Worm (Caenorhabditis elegans) whole organism, L4 larva: ENCODE measurements around the gene F54H5.5.

Experiments
- D1046.2 ChIP-seq: fragments of 200-800 bp; sonication (Bioruptor generic); IDR thresholded peaks from 2 replicates; pipeline ENCODE4 v1.3.6; 2022; ENCODE audit warnings: missing genetic modification characterization, missing compliant biosample characterization
- F37D6.2 ChIP-seq: sonication (generic microtip); optimal IDR thresholded peaks from 2 replicates; lab custom pipeline; 2016; ENCODE audit warnings: mild to moderate bottlenecking, missing genetic modification characterization, missing compliant biosample characterization
- F44E2.7 ChIP-seq: fragments of 200-800 bp; sonication (Bioruptor generic); IDR thresholded peaks from 2 replicates; pipeline ENCODE4 v2.1.2; 2022; ENCODE audit warnings: missing genetic modification characterization, missing compliant biosample characterization
- T26A8.4 ChIP-seq: fragments of 200-800 bp; sonication (Bioruptor generic); IDR thresholded peaks from 2 replicates; pipeline ENCODE4 v1.3.6; 2022; ENCODE audit warnings: missing genetic modification characterization, missing compliant biosample characterization
- aha-1 ChIP-seq: fragments of 150-350 bp; peaks from one replicate; lab custom pipeline; 2014; ENCODE audit warnings: missing biosample characterization, missing genetic modification characterization
- aly-2 ChIP-seq: sonication (generic microtip); optimal IDR thresholded peaks from 2 replicates; lab custom pipeline; 2018; ENCODE audit warnings: missing biosample characterization, missing genetic modification characterization
- arid-1 ChIP-seq: fragments of 200-800 bp; sonication (Bioruptor generic); conservative IDR thresholded peaks from 2 replicates; pipeline ENCODE4 v1.3.6; 2022; ENCODE audit warnings: missing genetic modification reagents, missing genetic modification characterization, missing compliant biosample characterization
- ceh-20 ChIP-seq: fragments of 200-800 bp; sonication (Bioruptor generic); IDR thresholded peaks from 2 replicates; pipeline ENCODE4 v1.3.6; 2022; ENCODE audit warnings: missing genetic modification reagents, missing genetic modification characterization, missing compliant biosample characterization
- ceh-28 ChIP-seq: fragments of 150-350 bp; optimal IDR thresholded peaks from 2 replicates; lab custom pipeline; 2014; ENCODE audit warnings: missing biosample characterization, missing genetic modification reagents, missing genetic modification characterization
- ceh-32 ChIP-seq: sonication (generic microtip); optimal IDR thresholded peaks from 2 replicates; lab custom pipeline; 2016; ENCODE audit warnings: mild to moderate bottlenecking, missing genetic modification characterization, missing compliant biosample characterization; ENCODE audit not compliant: poor library complexity
- ceh-44 ChIP-seq: fragments of 200-800 bp; sonication (Bioruptor generic); IDR thresholded peaks from 2 replicates; pipeline ENCODE4 v1.3.6; 2022; ENCODE audit warnings: missing genetic modification reagents, missing genetic modification characterization, missing compliant biosample characterization
- ces-1 ChIP-seq: fragments of 150-350 bp; sonication (generic microtip); optimal IDR thresholded peaks from 4 replicates; lab custom pipeline; 2014; ENCODE audit warnings: missing biosample characterization, missing genetic modification reagents, missing genetic modification characterization
- cey-2 ChIP-seq: sonication (generic microtip); optimal IDR thresholded peaks from 3 replicates; lab custom pipeline; 2017; ENCODE audit warnings: missing genetic modification characterization, mild to moderate bottlenecking, missing compliant biosample characterization, antibody characterized with exemption, borderline replicate concordance; ENCODE audit not compliant: insufficient read depth
- daf-16 ChIP-seq, 3 experiments: sonication (generic microtip); optimal IDR thresholded peaks; 2 replicates each; lab custom pipeline; 2016 to 2017; ENCODE audit warnings: missing genetic modification characterization in 3 of 3, missing genetic modification reagents in 3 of 3, mild to moderate bottlenecking in 2 of 3, missing compliant biosample characterization in 2 of 3, missing biosample characterization in 1 of 3, moderate library complexity in 1 of 3
- daf-19 ChIP-seq: fragments of 200-800 bp; sonication (Bioruptor generic); conservative IDR thresholded peaks from 2 replicates; pipeline ENCODE4 v1.3.6; 2022; ENCODE audit warnings: missing genetic modification characterization, missing compliant biosample characterization
- daf-8 ChIP-seq: fragments of 200-800 bp; sonication (Bioruptor generic); IDR thresholded peaks from 2 replicates; pipeline ENCODE4 v1.3.6; 2022; ENCODE audit warnings: missing genetic modification characterization, missing compliant biosample characterization
- dmd-8 ChIP-seq: fragments of 200-800 bp; sonication (Bioruptor generic); IDR thresholded peaks from 2 replicates; pipeline ENCODE4 v1.3.6; 2022; ENCODE audit warnings: missing genetic modification characterization, missing compliant biosample characterization
- dpl-1 ChIP-seq: fragments of 150-350 bp; optimal IDR thresholded peaks from 2 replicates; lab custom pipeline; 2014; ENCODE audit warnings: missing biosample characterization, missing genetic modification reagents, missing genetic modification characterization
- egl-43 ChIP-seq: fragments of 200-800 bp; sonication (Bioruptor generic); IDR thresholded peaks from 2 replicates; pipeline ENCODE4 v1.3.6; 2022; ENCODE audit warnings: missing genetic modification reagents, missing genetic modification characterization, missing compliant biosample characterization
- fkh-10 ChIP-seq: fragments of 150-350 bp; optimal IDR thresholded peaks from 2 replicates; lab custom pipeline; 2014; ENCODE audit warnings: missing biosample characterization, missing genetic modification reagents, missing genetic modification characterization
- hif-1 ChIP-seq, 2 experiments: sonication (generic microtip); optimal IDR thresholded peaks; 2 replicates each; lab custom pipeline; 2016 to 2017; ENCODE audit warnings: missing compliant biosample characterization in 2 of 2, missing genetic modification characterization in 2 of 2, missing genetic modification reagents in 2 of 2, missing genotype in 2 of 2, mild to moderate bottlenecking in 1 of 2
- hlh-11 ChIP-seq: fragments of 200-800 bp; sonication (Bioruptor generic); optimal IDR thresholded peaks from 2 replicates; lab custom pipeline; 2018; ENCODE audit warnings: mild to moderate bottlenecking, missing genetic modification characterization, missing compliant biosample characterization
- lim-7 ChIP-seq: fragments of 200-800 bp; sonication (Bioruptor generic); IDR thresholded peaks from 2 replicates; pipeline ENCODE4 v1.3.6; 2022; ENCODE audit warnings: missing genetic modification characterization, missing compliant biosample characterization
- lin-13 ChIP-seq: fragments of 150-350 bp; optimal IDR thresholded peaks from 2 replicates; lab custom pipeline; 2014; ENCODE audit warnings: missing biosample characterization, missing genetic modification reagents, missing genetic modification characterization
- lin-29 ChIP-seq: fragments of 200-800 bp; sonication (Bioruptor generic); IDR thresholded peaks from 2 replicates; pipeline ENCODE4 v1.3.6; 2022; ENCODE audit warnings: missing genetic modification reagents, missing genetic modification characterization, missing compliant biosample characterization
- lin-38 ChIP-seq: fragments of 200-800 bp; sonication (Bioruptor generic); IDR thresholded peaks from 2 replicates; pipeline ENCODE4 v1.3.6; 2022; ENCODE audit warnings: missing genetic modification reagents, missing genetic modification characterization, missing compliant biosample characterization
- lin-39 ChIP-seq: fragments of 150-350 bp; optimal IDR thresholded peaks from 2 replicates; lab custom pipeline; 2014; ENCODE audit warnings: missing biosample characterization, missing genetic modification reagents, missing genetic modification characterization
- lir-3 ChIP-seq: sonication (generic microtip); optimal IDR thresholded peaks from 2 replicates; lab custom pipeline; 2016; ENCODE audit warnings: mild to moderate bottlenecking, missing genetic modification characterization, missing compliant biosample characterization
- lsy-2 ChIP-seq, 2 experiments: fragments of 150-350 bp in 1 of 2; sonication (generic microtip) in 1 of 2; optimal IDR thresholded peaks; 2 replicates each; lab custom pipeline; 2014 to 2017; ENCODE audit warnings: missing biosample characterization in 2 of 2, missing genetic modification characterization in 2 of 2
- mdl-1 ChIP-seq, 2 experiments: fragments of 150-350 bp in 1 of 2; sonication (generic microtip) in 1 of 2; optimal IDR thresholded peaks; 2 replicates each; lab custom pipeline; 2014 to 2017; ENCODE audit warnings: missing biosample characterization in 2 of 2, missing genetic modification characterization in 2 of 2
- mes-2 ChIP-seq: sonication (generic microtip); optimal IDR thresholded peaks from 2 replicates; lab custom pipeline; 2016; ENCODE audit warnings: missing genotype, mild to moderate bottlenecking, missing genetic modification characterization, missing compliant biosample characterization; ENCODE audit not compliant: poor library complexity, severe bottlenecking
- nhr-102 ChIP-seq: sonication (generic microtip); optimal IDR thresholded peaks from 2 replicates; lab custom pipeline; 2016; ENCODE audit warnings: mild to moderate bottlenecking, missing genetic modification characterization, moderate library complexity, missing compliant biosample characterization
- nhr-111 ChIP-seq: fragments of 200-800 bp; sonication (Bioruptor generic); optimal IDR thresholded peaks from 2 replicates; lab custom pipeline; 2018; ENCODE audit warnings: mild to moderate bottlenecking, missing genetic modification characterization, missing compliant biosample characterization
- nhr-25 ChIP-seq: sonication (generic microtip); optimal IDR thresholded peaks from 2 replicates; lab custom pipeline; 2017; ENCODE audit warnings: missing genetic modification characterization, mild to moderate bottlenecking, missing compliant biosample characterization, antibody characterized with exemption, moderate library complexity, borderline replicate concordance; ENCODE audit not compliant: insufficient read depth
- nhr-28 ChIP-seq: fragments of 150-350 bp; optimal IDR thresholded peaks from 2 replicates; lab custom pipeline; 2014; ENCODE audit warnings: missing biosample characterization, missing genetic modification characterization
- pha-4 ChIP-seq, 2 experiments: fragments of 150-350 bp in 1 of 2; fragments of 200-800 bp in 1 of 2; sonication (Bioruptor generic) in 1 of 2; IDR thresholded peaks in 1 of 2; optimal IDR thresholded peaks in 1 of 2; 2 replicates each; pipeline versions ENCODE4 v1.3.6 to Lab custom; 2014 to 2022; ENCODE audit warnings: missing genetic modification characterization in 2 of 2, missing genetic modification reagents in 2 of 2, missing biosample characterization in 1 of 2, missing compliant biosample characterization in 1 of 2
- php-3 ChIP-seq: fragments of 200-800 bp; sonication (Bioruptor generic); IDR thresholded peaks from 2 replicates; pipeline ENCODE4 v1.3.6; 2022; ENCODE audit warnings: missing genetic modification reagents, missing genetic modification characterization, missing compliant biosample characterization
- saeg-2 ChIP-seq: fragments of 200-800 bp; sonication (Bioruptor generic); IDR thresholded peaks from 2 replicates; pipeline ENCODE4 v1.3.6; 2022; ENCODE audit warnings: missing genetic modification reagents, missing genetic modification characterization, missing compliant biosample characterization
- sdz-12 ChIP-seq: fragments of 200-800 bp; sonication (Bioruptor generic); optimal IDR thresholded peaks from 2 replicates; lab custom pipeline; 2018; ENCODE audit warnings: mild to moderate bottlenecking, missing genetic modification characterization, missing compliant biosample characterization
- skn-1 ChIP-seq: fragments of 150-350 bp; optimal IDR thresholded peaks from 2 replicates; lab custom pipeline; 2014; ENCODE audit warnings: missing biosample characterization, missing genetic modification characterization
- spr-1 ChIP-seq: sonication (generic microtip); optimal IDR thresholded peaks from 2 replicates; lab custom pipeline; 2016; ENCODE audit warnings: mild to moderate bottlenecking, missing genetic modification characterization, missing compliant biosample characterization
- tra-1 ChIP-seq: fragments of 200-800 bp; sonication (Bioruptor generic); IDR thresholded peaks from 2 replicates; pipeline ENCODE4 v1.3.6; 2022; ENCODE audit warnings: missing genetic modification reagents, missing genetic modification characterization, missing compliant biosample characterization
- unc-130 ChIP-seq: sonication (generic microtip); optimal IDR thresholded peaks from 2 replicates; lab custom pipeline; 2016; ENCODE audit warnings: missing genetic modification reagents, missing genetic modification characterization, missing compliant biosample characterization
- unc-39 ChIP-seq: sonication (generic microtip); optimal IDR thresholded peaks from 2 replicates; lab custom pipeline; 2017; ENCODE audit warnings: missing biosample characterization, missing genetic modification characterization
- vab-7 ChIP-seq: fragments of 200-800 bp; sonication (Bioruptor generic); IDR thresholded peaks from 2 replicates; pipeline ENCODE4 v1.3.6; 2022; ENCODE audit warnings: missing genetic modification reagents, missing genetic modification characterization, missing compliant biosample characterization
- zag-1 ChIP-seq: fragments of 150-350 bp; optimal IDR thresholded peaks from 2 replicates; lab custom pipeline; 2014; ENCODE audit warnings: missing biosample characterization, missing genetic modification characterization
- zfp-3 ChIP-seq: fragments of 200-800 bp; sonication (Bioruptor generic); conservative IDR thresholded peaks from 2 replicates; pipeline ENCODE4 v1.3.6; 2022; ENCODE audit warnings: missing genetic modification reagents, missing genetic modification characterization, missing compliant biosample characterization
- zip-11 ChIP-seq: fragments of 200-800 bp; sonication (Bioruptor generic); IDR thresholded peaks from 2 replicates; pipeline ENCODE4 v1.3.6; 2022; ENCODE audit warnings: missing genetic modification characterization, missing compliant biosample characterization
- zip-2 ChIP-seq: fragments of 150-350 bp; optimal IDR thresholded peaks from 2 replicates; lab custom pipeline; 2014; ENCODE audit warnings: missing biosample characterization, missing genetic modification characterization
- ztf-7 ChIP-seq: fragments of 150-350 bp; optimal IDR thresholded peaks from 2 replicates; lab custom pipeline; 2014; ENCODE audit warnings: missing biosample characterization, missing genetic modification characterization

Gene F54H5.5

ce11 chrII:6665908-6666307 is 38.8 kb upstream of the F54H5.5 start:
- no peak for TF ChIP-seq T26A8.4 (GFP tag; lab: Robert Waterston, UW)
- no peak for TF ChIP-seq ceh-32
- no peak for TF ChIP-seq lir-3 (tag; lab: Kevin White, UChicago)
- TF ChIP-seq unc-39 (tag; lab: Kevin White, UChicago) = no peak
- peak; percentile 51 for TF ChIP-seq aha-1 (tag; lab: Kevin White, UChicago)
- TF ChIP-seq hlh-11 (tag; lab: Kevin White, UChicago) = peak; percentile 62
- TF ChIP-seq skn-1 (tag; lab: Kevin White, UChicago) = no peak
- no peak for TF ChIP-seq saeg-2 (GFP tag; lab: Robert Waterston, UW)
- no peak for TF ChIP-seq zip-11 (GFP tag; lab: Robert Waterston, UW)
- peak; percentile 72 for TF ChIP-seq nhr-28 (tag; lab: Kevin White, UChicago)
- no peak for TF ChIP-seq lin-39 (tag; lab: Kevin White, UChicago)
- TF ChIP-seq hif-1 (tag; optimal IDR thresholded peaks at IDR 0.05; lab: Kevin White, UChicago) = no peak
- TF ChIP-seq D1046.2 (GFP tag; lab: Robert Waterston, UW) = no peak
- TF ChIP-seq cey-2 = no peak
- TF ChIP-seq dmd-8 (GFP tag; lab: Robert Waterston, UW) = no peak
- TF ChIP-seq unc-130 (GFP tag; lab: Kevin White, UChicago) = no peak
- no peak for TF ChIP-seq aly-2 (tag; lab: Kevin White, UChicago)
- no peak for TF ChIP-seq nhr-111 (GFP tag; lab: Kevin White, UChicago)
- no peak for TF ChIP-seq lin-13 (GFP tag; lab: Kevin White, UChicago)
- no peak for TF ChIP-seq ceh-28
- no peak for TF ChIP-seq ztf-7 (tag; lab: Kevin White, UChicago)
- TF ChIP-seq ceh-44 = no peak
- no peak for TF ChIP-seq lim-7
- TF ChIP-seq zip-2 = no peak
- TF ChIP-seq sdz-12 = no peak
- peak; percentile 89; the same call in 1 of the 2 replicates for TF ChIP-seq php-3 (GFP tag; lab: Robert Waterston, UW)
- TF ChIP-seq daf-8 (GFP tag; lab: Robert Waterston, UW) = no peak
- TF ChIP-seq fkh-10 (GFP tag; lab: Kevin White, UChicago) = no peak
- no peak for TF ChIP-seq mdl-1 (tag; optimal IDR thresholded peaks at IDR 0.05; lab: Kevin White, UChicago)
- 0 out of 2 replicates have a peak, but pooled peaks have one; percentile 51 for TF ChIP-seq tra-1 (GFP tag; lab: Robert Waterston, UW)
- TF ChIP-seq spr-1 (tag; lab: Kevin White, UChicago) = no peak
- no peak for TF ChIP-seq zag-1 (tag; lab: Kevin White, UChicago)
- no peak for TF ChIP-seq vab-7
- TF ChIP-seq nhr-102 (tag; lab: Kevin White, UChicago) = no peak
- TF ChIP-seq lin-29 (GFP tag; lab: Robert Waterston, UW) = no peak
- no peak for TF ChIP-seq zfp-3 (GFP tag; lab: Robert Waterston, UW)
- no peak for TF ChIP-seq egl-43
- no peak for TF ChIP-seq daf-16 (GFP tag; optimal IDR thresholded peaks at IDR 0.05; lab: Kevin White, UChicago)
- no peak for TF ChIP-seq daf-16 (tag; optimal IDR thresholded peaks at IDR 0.05; lab: Kevin White, UChicago)
- TF ChIP-seq dpl-1 = no peak
- no peak for TF ChIP-seq pha-4 (GFP tag; IDR thresholded peaks at IDR 0.05; lab: Robert Waterston, UW)
- no peak for TF ChIP-seq pha-4 (tag; optimal IDR thresholded peaks at IDR 0.05; lab: Kevin White, UChicago)
- TF ChIP-seq mes-2 (tag; lab: Kevin White, UChicago) = no peak
- TF ChIP-seq ces-1 (GFP tag; lab: Kevin White, UChicago) = no peak
- TF ChIP-seq lin-38 = no peak
- TF ChIP-seq nhr-25 = no peak
- no peak for TF ChIP-seq F37D6.2
- TF ChIP-seq lsy-2 (tag; optimal IDR thresholded peaks at IDR 0.05; lab: Kevin White, UChicago) = no peak
- TF ChIP-seq arid-1 (GFP tag; lab: Robert Waterston, UW) = no peak
- TF ChIP-seq F44E2.7 (GFP tag; lab: Robert Waterston, UW) = no peak
- TF ChIP-seq daf-19 (GFP tag; lab: Robert Waterston, UW) = no peak
- no peak for TF ChIP-seq ceh-20
